Fruit fly (Drosophila melanogaster) whole organism: ENCODE data around the gene CG16749.

Source experiments
- CG8478 ChIP-seq: fragments of >200 bp; optimal IDR thresholded peaks from 2 replicates; lab custom pipeline; 2018; ENCODE audit warnings: inconsistent platforms
- Dll ChIP-seq: fragments of >200 bp; optimal IDR thresholded peaks from 2 replicates; lab custom pipeline; 2017
- EcR ChIP-seq, 2 experiments: fragments of >200 bp; optimal IDR thresholded peaks; 2 replicates each; lab custom pipeline; 2017; ENCODE audit warnings: missing biosample characterization in 2 of 2, missing genetic modification characterization in 2 of 2, missing genetic modification reagents in 2 of 2
- pan ChIP-seq: fragments of >200 bp; optimal IDR thresholded peaks from 2 replicates; lab custom pipeline; 2017
- psq ChIP-seq: fragments of >200 bp; optimal IDR thresholded peaks from 2 replicates; lab custom pipeline; 2017
- usp ChIP-seq: fragments of >200 bp; optimal IDR thresholded peaks from 2 replicates; lab custom pipeline; 2017; ENCODE audit warnings: missing biosample characterization, missing genetic modification characterization, mixed read lengths

CG16749 gene

dm6 chr3R:9352595-9353275, 21.1 kb upstream of the CG16749 start:
- TF ChIP-seq usp (GFP tag; lab: Kevin White, UChicago) = no peak
- TF ChIP-seq Dll = no peak
- TF ChIP-seq EcR (GFP tag; optimal IDR thresholded peaks at IDR 0.05; lab: Kevin White, UChicago) = no peak
- no peak for TF ChIP-seq CG8478 (lab: Kevin White, UChicago)
- TF ChIP-seq psq (lab: Kevin White, UChicago) = no peak
- TF ChIP-seq pan (lab: Kevin White, UChicago) = no peak

dm6 chr3R:9351415-9352379, 20.0 kb upstream of the CG16749 start:
- no peak for TF ChIP-seq CG8478 (lab: Kevin White, UChicago)
- no peak for TF ChIP-seq psq (lab: Kevin White, UChicago)
- no peak for TF ChIP-seq usp (GFP tag; lab: Kevin White, UChicago)
- no peak for TF ChIP-seq pan (lab: Kevin White, UChicago)
- TF ChIP-seq Dll = no peak
- TF ChIP-seq EcR (GFP tag; optimal IDR thresholded peaks at IDR 0.05; lab: Kevin White, UChicago) = no peak

dm6 chr3R:9350561-9351379, 19.1 kb upstream of the CG16749 start:
- TF ChIP-seq pan (lab: Kevin White, UChicago) (peak; percentile 28), psq (lab: Kevin White, UChicago) (no peak), Dll (no peak)

DNA sequence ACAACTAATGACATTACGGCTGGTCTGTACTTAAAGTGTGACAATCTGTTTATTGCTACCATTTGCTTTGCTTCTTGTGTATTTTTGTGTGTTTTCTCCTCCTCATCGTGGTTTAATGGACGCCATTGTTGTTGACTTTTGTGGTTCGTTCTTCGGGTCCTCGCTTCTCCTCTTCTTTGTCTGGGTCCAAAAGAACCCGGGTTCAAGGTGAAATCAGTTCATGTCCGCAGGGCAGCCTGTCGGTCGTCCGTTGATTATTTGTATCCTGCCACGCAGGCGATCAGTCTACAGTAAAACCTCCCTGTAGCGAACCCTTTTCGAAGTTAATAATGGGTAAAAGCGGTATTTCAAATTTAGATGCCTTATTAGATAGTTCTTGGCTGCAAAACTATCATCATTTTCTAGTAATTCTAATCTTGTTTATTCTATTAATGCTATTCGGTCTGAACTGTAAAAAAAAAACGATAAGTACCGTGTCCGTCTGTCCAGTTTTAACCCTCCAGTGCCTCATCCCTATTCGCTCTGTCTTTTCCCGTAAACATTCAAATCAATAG, 17.7 kb upstream of the CG16749 start:
- TF ChIP-seq EcR (GFP tag; optimal IDR thresholded peaks at IDR 0.05; lab: Kevin White, UChicago) = no peak
- no peak for TF ChIP-seq Dll
- TF ChIP-seq usp (GFP tag; lab: Kevin White, UChicago) = no peak
- no peak for TF ChIP-seq pan (lab: Kevin White, UChicago)
- TF ChIP-seq CG8478 (lab: Kevin White, UChicago) = no peak
- no peak for TF ChIP-seq psq (lab: Kevin White, UChicago)

- TF ChIP-seq CG8478 (lab: Kevin White, UChicago) (no peak), pan (lab: Kevin White, UChicago) (no peak), Dll (no peak), EcR (GFP tag; optimal IDR thresholded peaks at IDR 0.05; lab: Kevin White, UChicago) (no peak), psq (lab: Kevin White, UChicago) (no peak), usp (GFP tag; lab: Kevin White, UChicago) (no peak)
These were observed 16.7 kb upstream of the CG16749 start for dm6 chr3R:9348379-9348721.

DNA sequence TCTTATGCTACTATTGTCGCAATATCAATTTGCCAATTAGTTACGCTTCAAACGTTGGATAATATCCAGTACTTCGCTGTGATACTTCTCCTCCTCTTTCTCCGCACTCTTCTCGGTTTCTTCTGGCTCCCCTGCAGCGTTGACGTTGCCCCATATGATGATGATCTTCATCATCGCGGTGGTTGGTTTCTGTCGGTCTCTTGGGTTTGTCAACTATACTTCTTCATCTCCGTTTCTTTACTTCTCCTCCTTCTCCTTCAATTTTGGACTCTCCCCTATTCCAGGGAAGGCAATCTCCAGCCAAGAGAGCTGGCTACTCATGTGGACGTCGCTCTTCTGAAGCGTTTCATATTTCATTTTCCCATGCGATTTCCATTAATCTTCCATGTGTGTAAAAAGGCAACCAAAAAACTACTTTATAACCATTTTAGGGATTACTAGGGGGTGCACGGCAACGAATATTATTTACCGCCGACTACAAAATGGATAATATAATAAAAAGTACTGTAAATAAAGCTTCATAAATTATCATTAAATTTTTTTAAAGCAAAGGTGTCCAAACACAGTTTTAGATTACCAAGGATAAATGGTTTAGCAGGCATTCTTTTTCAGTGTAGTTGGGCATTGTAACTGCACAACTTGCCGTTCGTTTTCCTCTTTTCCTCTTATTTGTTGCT, 16.2 kb upstream of the CG16749 start:
- TF ChIP-seq CG8478 (lab: Kevin White, UChicago) (no peak), usp (GFP tag; lab: Kevin White, UChicago) (no peak), Dll (no peak), EcR (GFP tag; optimal IDR thresholded peaks at IDR 0.05; lab: Kevin White, UChicago) (no peak), pan (lab: Kevin White, UChicago) (no peak), psq (lab: Kevin White, UChicago) (no peak)

DNA sequence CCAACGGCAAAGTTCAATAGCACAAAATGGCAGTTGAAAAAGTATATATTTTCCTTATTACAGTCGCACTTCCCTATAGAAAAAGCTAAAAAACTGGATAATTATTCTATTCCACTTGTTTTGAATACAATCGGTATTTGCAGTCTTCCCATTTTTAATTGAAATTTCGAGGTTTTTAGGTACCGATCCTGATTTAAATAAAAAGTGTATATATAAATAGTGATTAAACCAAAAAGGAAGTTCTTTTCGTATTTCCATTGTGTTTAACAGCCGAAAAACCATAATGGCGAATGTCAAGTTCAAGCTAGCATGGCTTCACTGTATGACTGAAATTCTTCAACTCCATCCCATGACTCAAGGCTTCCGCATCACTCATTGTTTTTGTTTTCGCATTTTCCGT, 14.9 kb upstream of the CG16749 start:
- TF ChIP-seq EcR (GFP tag; optimal IDR thresholded peaks at IDR 0.05; lab: Kevin White, UChicago) (no peak), usp (GFP tag; lab: Kevin White, UChicago) (no peak), psq (lab: Kevin White, UChicago) (no peak), pan (lab: Kevin White, UChicago) (no peak), Dll (no peak), CG8478 (lab: Kevin White, UChicago) (no peak)

dm6 chr3R:9345904-9346303, 14.2 kb upstream of the CG16749 start:
- no peak for TF ChIP-seq Dll
- peak in 1 of 2 experiments; percentile 4 for TF ChIP-seq EcR (GFP tag; optimal IDR thresholded peaks at IDR 0.05; lab: Kevin White, UChicago)

DNA sequence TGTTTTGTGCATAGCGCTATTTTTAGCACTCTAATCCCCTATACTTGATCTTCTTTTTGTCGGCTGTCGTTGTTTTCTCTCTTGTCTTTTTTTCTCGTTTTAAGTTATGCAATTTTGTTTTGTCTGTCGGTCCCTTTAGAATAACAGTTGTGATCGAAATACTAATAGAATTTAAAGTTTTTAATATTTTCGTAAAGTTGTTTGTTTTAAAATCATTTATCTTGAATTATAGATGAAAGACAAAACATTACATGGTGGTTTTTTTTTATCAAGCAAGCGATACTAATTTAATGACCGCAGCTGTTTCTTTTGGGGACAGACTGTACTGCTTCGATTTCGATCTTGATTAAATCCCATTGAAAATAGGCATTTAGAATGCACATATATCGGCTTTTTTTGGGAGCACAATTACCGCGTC, 13.1 kb upstream of the CG16749 start:
- TF ChIP-seq Dll = no peak
- TF ChIP-seq CG8478 (lab: Kevin White, UChicago) = no peak
- no peak for TF ChIP-seq usp (GFP tag; lab: Kevin White, UChicago)

DNA sequence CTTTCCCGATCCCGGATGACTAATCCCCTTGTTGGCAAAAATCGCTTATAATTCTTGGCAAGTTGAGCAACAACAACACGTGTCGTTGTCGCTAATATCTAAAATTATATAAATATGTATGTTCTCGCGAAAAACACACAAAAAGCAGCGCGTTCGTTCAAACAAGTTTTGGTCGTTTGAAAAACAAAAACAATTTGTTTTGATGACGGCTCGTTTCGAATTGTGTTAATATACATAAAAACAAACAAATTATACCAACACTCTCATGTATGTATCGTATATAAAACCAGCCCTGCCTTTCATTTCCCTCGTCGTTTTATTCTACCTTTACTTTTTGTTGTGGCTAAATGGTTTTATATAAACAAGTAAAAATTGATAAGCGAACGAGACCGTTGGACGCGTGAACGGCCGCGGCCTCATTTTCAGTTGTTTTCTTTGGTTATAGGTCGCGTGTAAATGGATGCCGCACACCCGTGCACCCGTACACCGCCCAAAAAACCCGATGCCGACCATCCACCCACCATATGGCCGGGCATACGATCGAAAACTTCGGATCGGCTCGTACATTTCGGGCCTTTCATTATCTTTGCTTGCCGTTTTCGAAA, 12.6 kb upstream of the CG16749 start:
- TF ChIP-seq CG8478 (lab: Kevin White, UChicago) (no peak), pan (lab: Kevin White, UChicago) (peak; percentile 20)
